Worm (Caenorhabditis elegans) whole organism, late embryonic: ENCODE results near the gene clec-234.

Source experiments
- C38D4.7 ChIP-seq: fragments of 200-800 bp; sonication (Bioruptor generic); optimal IDR thresholded peaks from 2 replicates; lab custom pipeline; 2018; ENCODE audit warnings: mild to moderate bottlenecking, missing genetic modification characterization, moderate library complexity, missing compliant biosample characterization
- T23F11.4 ChIP-seq: fragments of 200-800 bp; sonication (Bioruptor generic); optimal IDR thresholded peaks from 2 replicates; lab custom pipeline; 2018; ENCODE audit warnings: mild to moderate bottlenecking, missing genetic modification characterization, missing compliant biosample characterization
- ama-1 ChIP-seq: fragments of 150-350 bp; optimal IDR thresholded peaks from 2 replicates; lab custom pipeline; 2014
- ceh-2 ChIP-seq: sonication (generic microtip); optimal IDR thresholded peaks from 2 replicates; lab custom pipeline; 2016; ENCODE audit warnings: missing genotype, missing genetic modification characterization, missing compliant biosample characterization
- elt-2 ChIP-seq: sonication (generic microtip); optimal IDR thresholded peaks from 2 replicates; lab custom pipeline; 2016; ENCODE audit warnings: missing genetic modification reagents, missing genetic modification characterization, missing compliant biosample characterization
- hlh-15 ChIP-seq: sonication (generic microtip); optimal IDR thresholded peaks from 2 replicates; lab custom pipeline; 2016; ENCODE audit warnings: missing genetic modification characterization, missing compliant biosample characterization
- hlh-8 ChIP-seq: sonication (generic microtip); optimal IDR thresholded peaks from 2 replicates; lab custom pipeline; 2016; ENCODE audit warnings: missing genotype, missing genetic modification characterization, missing compliant biosample characterization
- lim-6 ChIP-seq: sonication (generic microtip); optimal IDR thresholded peaks from 2 replicates; lab custom pipeline; 2016; ENCODE audit warnings: missing genetic modification characterization, missing compliant biosample characterization
- madf-2 ChIP-seq: sonication (generic microtip); optimal IDR thresholded peaks from 2 replicates; lab custom pipeline; 2017; ENCODE audit warnings: missing genetic modification characterization, missing compliant biosample characterization
- nhr-11 ChIP-seq: fragments of 150-350 bp; optimal IDR thresholded peaks from 2 replicates; lab custom pipeline; 2014; ENCODE audit warnings: missing biosample characterization, missing genetic modification characterization
- tbx-2 ChIP-seq: sonication (generic microtip); optimal IDR thresholded peaks from 2 replicates; lab custom pipeline; 2016; ENCODE audit warnings: missing genetic modification characterization, missing compliant biosample characterization
- unc-55 ChIP-seq: sonication (generic microtip); optimal IDR thresholded peaks from 2 replicates; lab custom pipeline; 2017; ENCODE audit warnings: missing biosample characterization, missing genetic modification reagents, missing genetic modification characterization

ce11 chrV:16405366-16405765 is 28.0 kb downstream of the clec-234 start:
- no peak for TF ChIP-seq hlh-15 (tag; lab: Kevin White, UChicago)
- TF ChIP-seq unc-55 (GFP tag; lab: Kevin White, UChicago): no peak
- no peak for TF ChIP-seq ama-1 (lab: Kevin White, UChicago)
- TF ChIP-seq elt-2 (tag; lab: Kevin White, UChicago): no peak
- no peak for TF ChIP-seq nhr-11 (tag; lab: Kevin White, UChicago)
- no peak for TF ChIP-seq hlh-8 (tag; lab: Kevin White, UChicago)
- TF ChIP-seq lim-6: no peak
- TF ChIP-seq madf-2 (tag; lab: Kevin White, UChicago): no peak
- TF ChIP-seq T23F11.4: no peak
- no peak for TF ChIP-seq tbx-2
- TF ChIP-seq ceh-2: no peak
- no peak for TF ChIP-seq C38D4.7 (GFP tag; lab: Kevin White, UChicago)
